Fruit fly (Drosophila melanogaster): ENCODE measurements around the gene CG14957.
A peak's percentile ranks its signal among the peaks of the same experiment; 100 is the strongest.

The CG14957 gene

DNA sequence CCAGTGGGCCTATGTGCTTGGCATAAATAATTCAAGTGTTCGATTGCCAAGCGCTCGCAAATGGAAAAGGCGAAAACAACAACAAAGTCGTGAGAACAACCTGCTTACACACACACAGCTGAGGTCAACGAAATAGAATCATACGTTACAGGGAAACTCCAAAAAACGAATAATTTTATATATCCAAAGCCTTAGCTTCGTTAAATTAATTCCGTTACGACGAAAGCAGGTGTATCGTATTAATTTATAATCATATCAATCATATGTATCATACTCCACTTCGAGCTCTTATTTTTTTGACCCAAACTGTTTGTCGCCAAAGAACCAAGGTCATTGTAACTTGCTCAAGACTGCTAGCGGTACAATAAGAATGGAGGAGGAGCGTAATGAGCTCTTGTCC is 7.9 kb upstream of the CG14957 start (continued):
- TF ChIP-seq Antp (GFP tag; optimal IDR thresholded peaks at IDR 0.05) = peak; percentile 81
- peak; percentile 97 for TF ChIP-seq sens (GFP tag)
- TF ChIP-seq fd96Cb (tag; optimal IDR thresholded peaks at IDR 0.05) = peak; percentile 87
- no peak for TF ChIP-seq Vsx1 (GFP tag; optimal IDR thresholded peaks at IDR 0.05)
- TF ChIP-seq Atf6 (GFP tag; IDR thresholded peaks at IDR 0.05) = peak; percentile 90
- TF ChIP-seq CG17612 (GFP tag; IDR thresholded peaks at IDR 0.05) = peak; percentile 67; the same call in 1 of the 2 replicates
- peak; percentile 70 for TF ChIP-seq Rx (GFP tag; IDR thresholded peaks at IDR 0.05)
- TF ChIP-seq sisA (GFP tag; IDR thresholded peaks at IDR 0.05) = peak; percentile 84
- peak; percentile 86 for TF ChIP-seq Sox102F (GFP tag; optimal IDR thresholded peaks at IDR 0.05)
- TF ChIP-seq CG8765 (GFP tag; IDR thresholded peaks at IDR 0.05) = peak; percentile 71
- TF ChIP-seq CG15269 (tag; optimal IDR thresholded peaks at IDR 0.05) = peak; percentile 91
- TF ChIP-seq maf-S (GFP tag; optimal IDR thresholded peaks at IDR 0.05) = peak; percentile 80
- peak; percentile 53 for TF ChIP-seq NC2α (GFP tag; optimal IDR thresholded peaks at IDR 0.05)
- peak; percentile 65 for TF ChIP-seq Mad (GFP tag; optimal IDR thresholded peaks at IDR 0.05)
- TF ChIP-seq rib (GFP tag; IDR thresholded peaks at IDR 0.05) = 0 out of 2 replicates have a peak, but pooled peaks have one; percentile 40
- TF ChIP-seq CG1233 (GFP tag; optimal IDR thresholded peaks at IDR 0.05) = peak; percentile 89
- TF ChIP-seq Aef1 (GFP tag; IDR thresholded peaks at IDR 0.05) = peak; percentile 84
- TF ChIP-seq btn (GFP tag; optimal IDR thresholded peaks at IDR 0.05) = peak; percentile 66
- TF ChIP-seq gem (tag; optimal IDR thresholded peaks at IDR 0.05) = peak; percentile 93
- no peak for TF ChIP-seq MESR4 (GFP tag; optimal IDR thresholded peaks at IDR 0.05)
- no peak for TF ChIP-seq aop (GFP tag; IDR thresholded peaks at IDR 0.05)
- TF ChIP-seq CG6654 (GFP tag; optimal IDR thresholded peaks at IDR 0.05) = peak; percentile 64
- peak; percentile 75 for TF ChIP-seq ttk (GFP tag; IDR thresholded peaks at IDR 0.05)
- TF ChIP-seq CG34376 (GFP tag; optimal IDR thresholded peaks at IDR 0.05) = peak; percentile 59
- TF ChIP-seq HmgZ (tag; optimal IDR thresholded peaks at IDR 0.05) = peak; percentile 85
- TF ChIP-seq D19A (tag; optimal IDR thresholded peaks at IDR 0.05) = no peak
- TF ChIP-seq CG9215 (GFP tag; IDR thresholded peaks at IDR 0.05) = peak; percentile 81
- TF ChIP-seq lab (GFP tag; optimal IDR thresholded peaks at IDR 0.05) = peak; percentile 94
- TF ChIP-seq slbo (GFP tag; IDR thresholded peaks at IDR 0.05) = peak; percentile 85
- peak; percentile 92 for TF ChIP-seq CG7839 (tag; optimal IDR thresholded peaks at IDR 0.05)
- TF ChIP-seq inv (GFP tag; IDR thresholded peaks at IDR 0.05; ENCODE audit: partially characterized antibody) = no peak
- peak; percentile 68 for TF ChIP-seq tup (GFP tag; optimal IDR thresholded peaks at IDR 0.05)
- no peak for TF ChIP-seq CG3163 (GFP tag; optimal IDR thresholded peaks at IDR 0.05)
- TF ChIP-seq gcm2 (GFP tag; optimal IDR thresholded peaks at IDR 0.05) = peak; percentile 83
- no peak for TF ChIP-seq gfzf (GFP tag; optimal IDR thresholded peaks at IDR 0.05)
- TF ChIP-seq lmd (GFP tag; IDR thresholded peaks at IDR 0.05) = peak; percentile 90
- TF ChIP-seq Usf (GFP tag; optimal IDR thresholded peaks at IDR 0.05) = peak; percentile 45
- TF ChIP-seq tap (tag; optimal IDR thresholded peaks at IDR 0.05) = peak; percentile 88
- no peak for TF ChIP-seq Lpt (GFP tag; optimal IDR thresholded peaks at IDR 0.05)
- TF ChIP-seq pros (GFP tag; optimal IDR thresholded peaks at IDR 0.05) = no peak
- no peak for TF ChIP-seq Fer1 (GFP tag; optimal IDR thresholded peaks at IDR 0.05)
- peak; percentile 1 for TF ChIP-seq pzg (GFP tag; optimal IDR thresholded peaks at IDR 0.05)
- peak; percentile 51 for TF ChIP-seq CG7928 (GFP tag; optimal IDR thresholded peaks at IDR 0.05)
- TF ChIP-seq Opbp (GFP tag; IDR thresholded peaks at IDR 0.05; ENCODE audit: partially characterized antibody) = no peak
- TF ChIP-seq hth (optimal IDR thresholded peaks at IDR 0.05) = no peak
- TF ChIP-seq Hey (tag; optimal IDR thresholded peaks at IDR 0.05) = no peak
- peak; percentile 43 for TF ChIP-seq shn (GFP tag; optimal IDR thresholded peaks at IDR 0.05)
- TF ChIP-seq CG2678 (tag; optimal IDR thresholded peaks at IDR 0.05) = peak; percentile 93
- TF ChIP-seq CG3847 (GFP tag; IDR thresholded peaks at IDR 0.05) = peak; percentile 70
- peak; percentile 78 for TF ChIP-seq Dad (GFP tag; optimal IDR thresholded peaks at IDR 0.05)
- peak; percentile 70 for TF ChIP-seq pnt (GFP tag; optimal IDR thresholded peaks at IDR 0.05)
- peak; percentile 70 for TF ChIP-seq CrebB (tag; optimal IDR thresholded peaks at IDR 0.05)

Data from whole organism, embryonic.